Worm (Caenorhabditis elegans): ENCODE data around the gene F09C6.16.
A peak's percentile ranks its signal among the peaks of the same experiment; 100 is the strongest.

The F09C6.16 gene

ce11 chrV:16921952-16922351 lies 12.2 kb upstream of the F09C6.16 start, which contains the start of gene Y102A5C.4:
Gene Y102A5C.4 (plus strand): TSS chrV:16922252.
- TF ChIP-seq lin-40 (tag; optimal IDR thresholded peaks at IDR 0.05) (no peak), dox-1 (GFP tag; IDR thresholded peaks at IDR 0.05) (no peak), B0261.1 (tag; optimal IDR thresholded peaks at IDR 0.05) (no peak), B0019.2 (GFP tag; conservative IDR thresholded peaks at IDR 0.05) (no peak), nhr-27 (tag; optimal IDR thresholded peaks at IDR 0.05) (no peak), snpc-1.3 (tag; optimal IDR thresholded peaks at IDR 0.05; ENCODE audit: insufficient read depth) (no peak), somi-1 (GFP tag; optimal IDR thresholded peaks at IDR 0.05) (no peak), attf-3 (GFP tag; conservative IDR thresholded peaks at IDR 0.05) (no peak), Y67H2A.10 (GFP tag; conservative IDR thresholded peaks at IDR 0.05) (no peak), F39B2.1 (GFP tag; IDR thresholded peaks at IDR 0.05) (no peak), aptf-3 (GFP tag; IDR thresholded peaks at IDR 0.05) (no peak), unc-62 (GFP tag; optimal IDR thresholded peaks at IDR 0.05) (no peak), F37B4.10 (GFP tag; IDR thresholded peaks at IDR 0.05) (no peak)

ce11 chrV:16919675-16920074 lies 9.9 kb upstream of the F09C6.16 start:
- no peak for TF ChIP-seq F22D6.2 (tag; optimal IDR thresholded peaks at IDR 0.05)
- TF ChIP-seq tlf-1 (GFP tag; optimal IDR thresholded peaks at IDR 0.05), result peak; percentile 28
- peak; percentile 9 for TF ChIP-seq zim-3 (tag; optimal IDR thresholded peaks at IDR 0.05)
- no peak for TF ChIP-seq F57C9.4 (tag; optimal IDR thresholded peaks at IDR 0.05)
- 0 out of 2 replicates have a peak, but pooled peaks have one; percentile 12 for TF ChIP-seq pbrm-1 (GFP tag; IDR thresholded peaks at IDR 0.05)
- peak; percentile 21 for TF ChIP-seq die-1 (tag; optimal IDR thresholded peaks at IDR 0.05)
- peak; percentile 64; the same call in 1 of the 2 replicates for TF ChIP-seq Y95B8A.8 (GFP tag; IDR thresholded peaks at IDR 0.05)
- 0 out of 2 replicates have a peak, but pooled peaks have one; percentile 32 for TF ChIP-seq lin-26 (GFP tag; IDR thresholded peaks at IDR 0.05)
- no peak for TF ChIP-seq B0035.1 (tag; optimal IDR thresholded peaks at IDR 0.05)
- TF ChIP-seq madf-6 (GFP tag; IDR thresholded peaks at IDR 0.05), result peak; percentile 45
- TF ChIP-seq F49E8.2 (tag; optimal IDR thresholded peaks at IDR 0.05; ENCODE audit: insufficient read depth), result peak; percentile 67
- no peak for TF ChIP-seq ztf-26 (tag; optimal IDR thresholded peaks at IDR 0.05)
- peak; percentile 26; the same call in 1 of the 2 replicates for TF ChIP-seq mcd-1 (GFP tag; IDR thresholded peaks at IDR 0.05)
- no peak for TF ChIP-seq nfyb-1 (GFP tag; IDR thresholded peaks at IDR 0.05)
- TF ChIP-seq ekl-4 (GFP tag; IDR thresholded peaks at IDR 0.05), result peak; percentile 65
- TF ChIP-seq Y53G8AR.9 (GFP tag; conservative IDR thresholded peaks at IDR 0.05), result no peak
- no peak for TF ChIP-seq tbx-9 (tag; optimal IDR thresholded peaks at IDR 0.05; ENCODE audit: borderline replicate concordance)
- TF ChIP-seq Y79H2A.3 (GFP tag; conservative IDR thresholded peaks at IDR 0.05), result no peak
- TF ChIP-seq Y56A3A.18 (GFP tag; IDR thresholded peaks at IDR 0.05), result no peak
- TF ChIP-seq fkh-3 (tag; optimal IDR thresholded peaks at IDR 0.05), result no peak
- no peak for TF ChIP-seq let-526 (GFP tag; IDR thresholded peaks at IDR 0.05)
- TF ChIP-seq hsf-1 (GFP tag; IDR thresholded peaks at IDR 0.05), result 0 out of 2 replicates have a peak, but pooled peaks have one; percentile 42
- no peak for TF ChIP-seq hlh-26 (GFP tag; conservative IDR thresholded peaks at IDR 0.05)
- TF ChIP-seq F39B2.1 (GFP tag; IDR thresholded peaks at IDR 0.05), result 0 out of 2 replicates have a peak, but pooled peaks have one; percentile 36
- TF ChIP-seq C17E4.6 (GFP tag; IDR thresholded peaks at IDR 0.05), result no peak
- TF ChIP-seq ztf-6 (GFP tag; IDR thresholded peaks at IDR 0.05), result no peak
- peak; percentile 89 for TF ChIP-seq attf-6 (GFP tag; IDR thresholded peaks at IDR 0.05)
- no peak for TF ChIP-seq T26A5.8 (tag; optimal IDR thresholded peaks at IDR 0.05)
- no peak for TF ChIP-seq lsy-27 (tag; optimal IDR thresholded peaks at IDR 0.05; ENCODE audit: borderline replicate concordance, insufficient read depth)
- TF ChIP-seq B0336.3 (GFP tag; IDR thresholded peaks at IDR 0.05), result 0 out of 2 replicates have a peak, but pooled peaks have one; percentile 45
- TF ChIP-seq D2030.7 (GFP tag; IDR thresholded peaks at IDR 0.05), result peak; percentile 31; the same call in 1 of the 2 replicates
- TF ChIP-seq ztf-18 (tag; optimal IDR thresholded peaks at IDR 0.05), result no peak
- no peak for TF ChIP-seq lir-1 (GFP tag; conservative IDR thresholded peaks at IDR 0.05)
- no peak for TF ChIP-seq akir-1 (GFP tag; optimal IDR thresholded peaks at IDR 0.05)
- TF ChIP-seq rcor-1 (GFP tag; IDR thresholded peaks at IDR 0.05), result no peak
- TF ChIP-seq sea-2 (GFP tag; IDR thresholded peaks at IDR 0.05), result no peak

Data from whole organism, young adult.